Worm (Caenorhabditis elegans): ENCODE measurements around the gene mfsd-10.

The mfsd-10 gene

DNA sequence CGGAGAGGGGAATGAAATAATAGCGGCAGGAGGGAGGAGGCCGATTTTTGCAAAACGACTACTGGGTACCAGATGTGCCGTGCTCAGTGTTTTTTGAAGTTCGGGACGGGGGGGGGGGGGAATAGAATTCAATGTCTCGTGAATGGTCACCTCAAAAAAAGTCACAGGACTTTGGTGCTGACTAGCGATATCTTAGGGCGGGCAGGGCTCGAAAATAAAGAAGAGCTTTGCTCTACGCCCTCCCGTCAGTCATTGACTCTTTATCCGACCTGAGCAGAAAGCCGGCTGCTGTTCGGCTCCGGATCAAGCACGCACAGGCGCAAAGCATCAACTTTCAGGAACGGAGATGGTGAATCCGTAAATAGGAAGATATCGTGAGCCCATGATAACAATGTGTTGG is 22.1 kb upstream of the mfsd-10 start:
- TF ChIP-seq ceh-14 (tag; optimal IDR thresholded peaks at IDR 0.05) (no peak), ref-2 (tag; optimal IDR thresholded peaks at IDR 0.05) (no peak), pat-9 (tag; optimal IDR thresholded peaks at IDR 0.05) (no peak), nfya-1 (tag; optimal IDR thresholded peaks at IDR 0.05) (no peak), ceh-48 (tag; optimal IDR thresholded peaks at IDR 0.05) (no peak), odd-2 (tag; optimal IDR thresholded peaks at IDR 0.05) (no peak), tbx-2 (tag; optimal IDR thresholded peaks at IDR 0.05) (no peak), ttx-3 (tag; optimal IDR thresholded peaks at IDR 0.05) (no peak)

DNA sequence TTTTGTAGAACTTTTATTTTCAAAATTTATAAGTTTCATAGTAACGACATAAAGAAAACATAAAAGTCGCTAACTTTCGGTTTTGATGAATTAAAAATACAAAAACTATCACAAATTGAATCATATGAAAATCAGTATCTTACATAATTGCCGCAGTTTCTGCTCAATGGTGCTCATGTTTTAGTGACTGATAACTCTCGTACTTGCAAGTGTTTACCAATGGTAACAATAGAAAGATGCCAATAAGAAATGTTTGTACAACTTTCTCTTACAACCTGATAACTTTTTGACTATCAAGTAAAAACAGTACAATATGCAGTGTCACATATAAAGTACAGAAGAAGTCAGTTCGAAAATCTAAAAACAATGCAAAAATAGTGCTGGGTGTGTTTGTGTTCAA is 17.7 kb upstream of the mfsd-10 start:
- TF ChIP-seq zip-5 (tag; optimal IDR thresholded peaks at IDR 0.05): no peak
- no peak for TF ChIP-seq ceh-14 (tag; optimal IDR thresholded peaks at IDR 0.05)
- no peak for TF ChIP-seq gmeb-2 (tag; optimal IDR thresholded peaks at IDR 0.05)
- no peak for TF ChIP-seq ceh-48 (tag; optimal IDR thresholded peaks at IDR 0.05)
- TF ChIP-seq Y22D7AL.16 (tag; optimal IDR thresholded peaks at IDR 0.05): no peak
- TF ChIP-seq ref-2 (tag; optimal IDR thresholded peaks at IDR 0.05): no peak
- TF ChIP-seq ahr-1 (tag; optimal IDR thresholded peaks at IDR 0.05): no peak
- TF ChIP-seq nfya-1 (tag; optimal IDR thresholded peaks at IDR 0.05): no peak
- no peak for TF ChIP-seq hlh-15 (tag; optimal IDR thresholded peaks at IDR 0.05)
- no peak for TF ChIP-seq mec-3 (tag; optimal IDR thresholded peaks at IDR 0.05; ENCODE audit: borderline replicate concordance)
- TF ChIP-seq pax-1 (tag; optimal IDR thresholded peaks at IDR 0.05): no peak
- TF ChIP-seq pha-4 (tag; optimal IDR thresholded peaks at IDR 0.05): no peak
- no peak for TF ChIP-seq dmd-4 (tag; optimal IDR thresholded peaks at IDR 0.05; ENCODE audit: borderline replicate concordance)
- no peak for TF ChIP-seq unc-42 (tag; optimal IDR thresholded peaks at IDR 0.05)

ce11 chrX:17385102-17385501 is 16.7 kb upstream of the mfsd-10 start:
- TF ChIP-seq pqm-1 (tag; optimal IDR thresholded peaks at IDR 0.05): no peak
- TF ChIP-seq ceh-45 (GFP tag; IDR thresholded peaks at IDR 0.05): no peak
- TF ChIP-seq fkh-10 (GFP tag; optimal IDR thresholded peaks at IDR 0.05): no peak
- no peak for TF ChIP-seq hlh-8 (tag; optimal IDR thresholded peaks at IDR 0.05)
- no peak for TF ChIP-seq madf-2 (tag; optimal IDR thresholded peaks at IDR 0.05)
- TF ChIP-seq ceh-22 (tag; optimal IDR thresholded peaks at IDR 0.05): no peak

DNA sequence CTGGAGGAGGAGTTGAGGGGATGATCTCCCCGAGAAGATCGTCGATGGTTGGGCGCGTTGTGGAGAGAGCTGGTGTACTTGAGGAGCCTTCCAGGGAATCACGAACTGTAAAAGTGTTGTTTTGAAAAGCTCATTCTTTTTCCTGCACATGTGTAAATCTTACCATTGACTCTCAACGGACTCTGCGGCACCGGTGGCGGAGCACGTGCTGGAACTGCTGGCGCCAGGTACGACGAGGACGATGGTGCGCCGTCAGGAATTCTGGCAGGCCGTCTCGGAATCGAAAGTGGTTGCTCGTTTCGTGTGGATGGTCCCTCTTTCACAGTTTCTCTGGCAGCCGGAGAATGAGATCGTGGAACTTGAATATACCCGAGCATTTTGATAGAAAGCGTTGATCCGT is 15.9 kb upstream of the mfsd-10 start:
- TF ChIP-seq dve-1 (tag; optimal IDR thresholded peaks at IDR 0.05) (no peak), hlh-30 (tag; optimal IDR thresholded peaks at IDR 0.05; ENCODE audit: insufficient read depth) (no peak), nhr-11 (tag; optimal IDR thresholded peaks at IDR 0.05) (no peak), syd-9 (tag; optimal IDR thresholded peaks at IDR 0.05) (no peak), pqm-1 (tag; optimal IDR thresholded peaks at IDR 0.05) (no peak), npax-4 (tag; optimal IDR thresholded peaks at IDR 0.05) (no peak), elt-2 (tag; optimal IDR thresholded peaks at IDR 0.05) (no peak), dmd-4 (tag; optimal IDR thresholded peaks at IDR 0.05; ENCODE audit: borderline replicate concordance) (no peak), Y22D7AL.16 (tag; optimal IDR thresholded peaks at IDR 0.05) (no peak), F13H6.1 (tag; optimal IDR thresholded peaks at IDR 0.05) (no peak), C08G9.2 (tag; optimal IDR thresholded peaks at IDR 0.05) (no peak), ceh-18 (tag; optimal IDR thresholded peaks at IDR 0.05) (no peak), hlh-13 (GFP tag; optimal IDR thresholded peaks at IDR 0.05) (no peak), rnt-1 (tag; optimal IDR thresholded peaks at IDR 0.05) (no peak)

DNA sequence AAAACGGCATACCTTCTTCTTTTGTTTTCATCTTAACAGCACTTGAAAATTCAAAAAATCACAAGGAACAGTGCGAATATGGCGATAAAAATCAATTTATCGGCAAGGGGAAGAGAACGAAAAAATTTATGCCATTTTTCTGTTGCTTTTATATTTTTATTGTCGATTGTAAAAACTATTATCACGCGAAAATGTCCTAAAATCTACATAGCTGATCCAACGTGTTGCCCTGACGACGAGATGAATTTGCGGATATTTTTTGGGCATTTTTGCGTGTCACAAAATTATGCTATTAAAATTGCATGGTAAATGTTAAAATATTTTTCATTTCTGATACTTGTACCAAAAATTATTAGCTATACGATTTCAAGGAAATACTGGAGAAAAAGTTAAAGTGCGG is 13.5 kb upstream of the mfsd-10 start, which contains the start of gene F10D7.4:
TSS of gene F10D7.4 (minus strand) at position 101 of the 400 bp plus-strand sequence.
- TF ChIP-seq ceh-30 (tag; optimal IDR thresholded peaks at IDR 0.05): no peak
- TF ChIP-seq mec-3 (tag; optimal IDR thresholded peaks at IDR 0.05; ENCODE audit: borderline replicate concordance): no peak
- TF ChIP-seq ceh-2 (tag; optimal IDR thresholded peaks at IDR 0.05): no peak
- TF ChIP-seq sox-4 (tag; optimal IDR thresholded peaks at IDR 0.05): no peak
- no peak for TF ChIP-seq Y22D7AL.16 (tag; optimal IDR thresholded peaks at IDR 0.05)
- TF ChIP-seq elt-4 (tag; optimal IDR thresholded peaks at IDR 0.05): no peak
- TF ChIP-seq pqm-1 (tag; optimal IDR thresholded peaks at IDR 0.05): no peak
- no peak for TF ChIP-seq odd-2 (tag; optimal IDR thresholded peaks at IDR 0.05)
- no peak for TF ChIP-seq npax-4 (tag; optimal IDR thresholded peaks at IDR 0.05)

Data from whole organism, late embryonic.